Fruit fly (Drosophila melanogaster) whole organism, embryonic: Measurements from ENCODE around the gene smid.
A peak's percentile ranks its signal among the peaks of the same experiment; 100 is the strongest.

Experiments
- Abd-B ChIP-seq: fragments of 200-800 bp; sonication (Bioruptor generic); optimal IDR thresholded peaks from 2 replicates; lab custom pipeline; 2018; ENCODE audit warnings: missing biosample characterization, mild to moderate bottlenecking, missing genetic modification characterization, moderate library complexity
- Adf1 ChIP-seq: fragments of 200-800 bp; sonication (Bioruptor generic); IDR thresholded peaks from 2 replicates; pipeline ENCODE4 v1.3.6; 2022; ENCODE audit warnings: missing biosample characterization, missing genetic modification characterization
- B-H2 ChIP-seq: fragments of 200-800 bp; sonication (Bioruptor generic); optimal IDR thresholded peaks from 2 replicates; lab custom pipeline; 2018; ENCODE audit warnings: missing biosample characterization, mild to moderate bottlenecking, missing genetic modification characterization
- Bgb ChIP-seq: fragments of 200-800 bp; sonication (Bioruptor generic); IDR thresholded peaks from 2 replicates; pipeline ENCODE4 v1.3.6; 2022; ENCODE audit warnings: missing biosample characterization, missing genetic modification characterization; ENCODE audit not compliant: partially characterized antibody
- CG10543 ChIP-seq: fragments of 200-800 bp; sonication (Bioruptor generic); optimal IDR thresholded peaks from 3 replicates; lab custom pipeline; 2017; ENCODE audit warnings: missing biosample characterization, mild to moderate bottlenecking, missing genetic modification characterization, moderate library complexity
- CG11504 ChIP-seq: fragments of 200-800 bp; sonication (Bioruptor generic); optimal IDR thresholded peaks from 3 replicates; lab custom pipeline; 2019; ENCODE audit warnings: missing biosample characterization, mild to moderate bottlenecking, missing genetic modification characterization, moderate library complexity
- CG12071 ChIP-seq: fragments of 200-800 bp; sonication (Bioruptor generic); optimal IDR thresholded peaks from 3 replicates; lab custom pipeline; 2018; ENCODE audit warnings: missing biosample characterization, mild to moderate bottlenecking, missing genetic modification characterization
- CG12769 ChIP-seq: fragments of 200-800 bp; sonication (Bioruptor generic); optimal IDR thresholded peaks from 2 replicates; lab custom pipeline; 2019; ENCODE audit warnings: missing biosample characterization, mild to moderate bottlenecking, missing genetic modification characterization, moderate library complexity
- CG12942 ChIP-seq: fragments of 200-800 bp; sonication (Bioruptor generic); optimal IDR thresholded peaks from 3 replicates; lab custom pipeline; 2016; ENCODE audit warnings: missing biosample characterization, missing genetic modification characterization
- CG15601 ChIP-seq: fragments of 200-800 bp; sonication (Bioruptor generic); optimal IDR thresholded peaks from 3 replicates; lab custom pipeline; 2019; ENCODE audit warnings: missing biosample characterization, mild to moderate bottlenecking, missing genetic modification characterization, moderate library complexity
- CG1792 ChIP-seq: fragments of 200-800 bp; sonication (Bioruptor generic); optimal IDR thresholded peaks from 2 replicates; lab custom pipeline; 2016; ENCODE audit warnings: missing biosample characterization, missing genetic modification characterization
- CG18599 ChIP-seq: fragments of 200-800 bp; sonication (Bioruptor generic); optimal IDR thresholded peaks from 3 replicates; lab custom pipeline; 2017; ENCODE audit warnings: missing biosample characterization, missing genetic modification characterization, mild to moderate bottlenecking, moderate library complexity, missing genetic modification reagents
- CG7372 ChIP-seq: fragments of 200-800 bp; sonication (Bioruptor generic); IDR thresholded peaks from 2 replicates; pipeline ENCODE4 v1.3.6; 2022; ENCODE audit warnings: missing biosample characterization, missing genetic modification characterization
- CG8290 ChIP-seq, 3 experiments: fragments of 200-800 bp; sonication (Bioruptor generic); optimal IDR thresholded peaks; 2 replicates each; lab custom pipeline; 2016 to 2019; ENCODE audit warnings: missing biosample characterization in 3 of 3, missing genetic modification characterization in 3 of 3, mild to moderate bottlenecking in 2 of 3, moderate library complexity in 1 of 3
- CG8359 ChIP-seq: fragments of 200-800 bp; sonication (Bioruptor generic); optimal IDR thresholded peaks from 2 replicates; lab custom pipeline; 2017; ENCODE audit warnings: missing biosample characterization, mild to moderate bottlenecking, missing genetic modification characterization, borderline replicate concordance
- CG9437 ChIP-seq: fragments of 200-800 bp; sonication (Bioruptor generic); optimal IDR thresholded peaks from 2 replicates; lab custom pipeline; 2018; ENCODE audit warnings: missing biosample characterization, mild to moderate bottlenecking, missing genetic modification characterization
- CG9609 ChIP-seq: fragments of 200-800 bp; sonication (Bioruptor generic); optimal IDR thresholded peaks from 3 replicates; lab custom pipeline; 2016; ENCODE audit warnings: missing biosample characterization, missing genetic modification characterization
- CG9727 ChIP-seq: fragments of 200-800 bp; sonication (Bioruptor generic); optimal IDR thresholded peaks from 3 replicates; lab custom pipeline; 2017; ENCODE audit warnings: missing biosample characterization, mild to moderate bottlenecking, missing genetic modification characterization
- Deaf1 ChIP-seq: fragments of 200-800 bp; optimal IDR thresholded peaks from 3 replicates; lab custom pipeline; 2019; ENCODE audit warnings: missing biosample characterization, mild to moderate bottlenecking, missing genetic modification characterization, moderate library complexity
- ERR ChIP-seq: fragments of 200-800 bp; sonication (Bioruptor generic); optimal IDR thresholded peaks from 2 replicates; lab custom pipeline; 2016; ENCODE audit warnings: missing biosample characterization, missing genetic modification characterization
- Jarid2 ChIP-seq: fragments of 200-800 bp; sonication (Bioruptor generic); optimal IDR thresholded peaks from 3 replicates; lab custom pipeline; 2017; ENCODE audit warnings: mild to moderate bottlenecking, missing biosample characterization, missing genetic modification reagents, missing genetic modification characterization
- Nf-YB ChIP-seq: fragments of 200-800 bp; sonication (Bioruptor generic); optimal IDR thresholded peaks from 3 replicates; lab custom pipeline; 2019; ENCODE audit warnings: missing biosample characterization, mild to moderate bottlenecking, missing genetic modification characterization, moderate library complexity
- Nf-YC ChIP-seq: fragments of 200-800 bp; optimal IDR thresholded peaks from 3 replicates; lab custom pipeline; 2019; ENCODE audit warnings: missing biosample characterization, mild to moderate bottlenecking, missing genetic modification characterization, moderate library complexity
- Rfx ChIP-seq: fragments of 200-800 bp; sonication (Bioruptor generic); IDR thresholded peaks from 2 replicates; pipeline ENCODE4 v1.3.6; 2022; ENCODE audit warnings: missing biosample characterization, missing genetic modification characterization
- abd-A ChIP-seq: fragments of 200-800 bp; sonication (Bioruptor generic); optimal IDR thresholded peaks from 3 replicates; lab custom pipeline; 2019; ENCODE audit warnings: missing biosample characterization, mild to moderate bottlenecking, missing genetic modification characterization, moderate library complexity
- amos ChIP-seq: fragments of 200-800 bp; sonication (Bioruptor generic); IDR thresholded peaks from 2 replicates; pipeline ENCODE4 v1.3.6; 2022; ENCODE audit warnings: missing biosample characterization, missing genetic modification characterization; ENCODE audit not compliant: partially characterized antibody
- aop ChIP-seq: fragments of 200-800 bp; sonication (Bioruptor generic); IDR thresholded peaks from 2 replicates; pipeline ENCODE4 v1.3.6; 2022; ENCODE audit warnings: missing biosample characterization, missing genetic modification characterization
- ara ChIP-seq: fragments of 200-800 bp; sonication (Bioruptor generic); IDR thresholded peaks from 2 replicates; pipeline ENCODE4 v1.3.6; 2022; ENCODE audit warnings: missing biosample characterization, missing genetic modification characterization
- br ChIP-seq: fragments of >200 bp; optimal IDR thresholded peaks from 2 replicates; lab custom pipeline; 2017
- caup ChIP-seq: fragments of 200-800 bp; sonication (Bioruptor generic); optimal IDR thresholded peaks from 3 replicates; lab custom pipeline; 2017; ENCODE audit warnings: missing biosample characterization, mild to moderate bottlenecking, missing genetic modification characterization, moderate library complexity; ENCODE audit not compliant: severe bottlenecking
- crol ChIP-seq: fragments of 200-800 bp; sonication (Bioruptor generic); IDR thresholded peaks from 2 replicates; pipeline ENCODE4 v1.3.6; 2022; ENCODE audit warnings: missing biosample characterization, missing genetic modification characterization
- dmrt99B ChIP-seq: fragments of 200-800 bp; sonication (Bioruptor generic); optimal IDR thresholded peaks from 2 replicates; lab custom pipeline; 2018; ENCODE audit warnings: missing biosample characterization, mild to moderate bottlenecking, missing genetic modification characterization, moderate library complexity
- ewg ChIP-seq: fragments of 200-800 bp; sonication (Bioruptor generic); optimal IDR thresholded peaks from 3 replicates; lab custom pipeline; 2017; ENCODE audit warnings: mild to moderate bottlenecking, missing biosample characterization, missing genetic modification reagents, missing genetic modification characterization
- ftz-f1 ChIP-seq: fragments of 200-800 bp; sonication (Bioruptor generic); optimal IDR thresholded peaks from 2 replicates; lab custom pipeline; 2016; ENCODE audit warnings: missing biosample characterization, missing genetic modification characterization
- gem ChIP-seq: fragments of 200-800 bp; sonication (Bioruptor generic); optimal IDR thresholded peaks from 2 replicates; lab custom pipeline; 2019; ENCODE audit warnings: missing biosample characterization, mild to moderate bottlenecking, missing genetic modification characterization, moderate library complexity
- grau ChIP-seq: fragments of 200-800 bp; optimal IDR thresholded peaks from 3 replicates; lab custom pipeline; 2019; ENCODE audit warnings: missing biosample characterization, mild to moderate bottlenecking, missing genetic modification characterization, moderate library complexity
- lab ChIP-seq: fragments of 200-800 bp; sonication (Bioruptor generic); optimal IDR thresholded peaks from 3 replicates; lab custom pipeline; 2017; ENCODE audit warnings: missing biosample characterization, missing genetic modification characterization, mild to moderate bottlenecking, moderate library complexity, missing genetic modification reagents
- mld ChIP-seq: fragments of 200-800 bp; sonication (Bioruptor generic); IDR thresholded peaks from 3 replicates; pipeline ENCODE4 v1.3.6; 2022; ENCODE audit warnings: missing biosample characterization, missing genetic modification characterization; ENCODE audit not compliant: partially characterized antibody
- nerfin-1 ChIP-seq: fragments of 200-800 bp; sonication (Bioruptor generic); optimal IDR thresholded peaks from 3 replicates; lab custom pipeline; 2019; ENCODE audit warnings: missing biosample characterization, mild to moderate bottlenecking, missing genetic modification characterization, moderate library complexity
- prd ChIP-seq, 3 experiments: fragments of >200 bp in 2 of 3; fragments of 200-800 bp in 1 of 3; sonication (Bioruptor generic) in 1 of 3; optimal IDR thresholded peaks in 2 of 3; IDR thresholded peaks in 1 of 3; 2 replicates in 2 of 3; 3 replicates in 1 of 3; pipeline versions ENCODE4 v1.3.6 to Lab custom; 2017 to 2022; ENCODE audit warnings: missing biosample characterization in 1 of 3, missing genetic modification characterization in 1 of 3
- scrt ChIP-seq: fragments of 200-800 bp; sonication (Bioruptor generic); optimal IDR thresholded peaks from 2 replicates; lab custom pipeline; 2018; ENCODE audit warnings: missing biosample characterization, mild to moderate bottlenecking, missing genetic modification characterization, moderate library complexity
- sd ChIP-seq: fragments of 200-800 bp; sonication (Bioruptor generic); optimal IDR thresholded peaks from 3 replicates; lab custom pipeline; 2018; ENCODE audit warnings: missing biosample characterization, mild to moderate bottlenecking, missing genetic modification characterization, moderate library complexity
- seq ChIP-seq: fragments of 200-800 bp; sonication (Bioruptor generic); IDR thresholded peaks from 2 replicates; pipeline ENCODE4 v1.3.6; 2022; ENCODE audit warnings: missing biosample characterization, missing genetic modification characterization
- sim ChIP-seq: fragments of 200-800 bp; sonication (Bioruptor generic); IDR thresholded peaks from 2 replicates; pipeline ENCODE4 v1.3.6; 2022; ENCODE audit warnings: missing biosample characterization, missing genetic modification characterization
- sisA ChIP-seq: fragments of 200-800 bp; sonication (Bioruptor generic); IDR thresholded peaks from 2 replicates; pipeline ENCODE4 v1.3.6; 2022; ENCODE audit warnings: missing biosample characterization, missing genetic modification characterization
- sqz ChIP-seq: fragments of 200-800 bp; sonication (Bioruptor generic); optimal IDR thresholded peaks from 3 replicates; lab custom pipeline; 2018; ENCODE audit warnings: missing biosample characterization, mild to moderate bottlenecking, missing genetic modification characterization
- unpg ChIP-seq: fragments of 200-800 bp; sonication (Bioruptor generic); optimal IDR thresholded peaks from 3 replicates; lab custom pipeline; 2018; ENCODE audit warnings: missing biosample characterization, mild to moderate bottlenecking, missing genetic modification characterization, moderate library complexity

smid gene

DNA sequence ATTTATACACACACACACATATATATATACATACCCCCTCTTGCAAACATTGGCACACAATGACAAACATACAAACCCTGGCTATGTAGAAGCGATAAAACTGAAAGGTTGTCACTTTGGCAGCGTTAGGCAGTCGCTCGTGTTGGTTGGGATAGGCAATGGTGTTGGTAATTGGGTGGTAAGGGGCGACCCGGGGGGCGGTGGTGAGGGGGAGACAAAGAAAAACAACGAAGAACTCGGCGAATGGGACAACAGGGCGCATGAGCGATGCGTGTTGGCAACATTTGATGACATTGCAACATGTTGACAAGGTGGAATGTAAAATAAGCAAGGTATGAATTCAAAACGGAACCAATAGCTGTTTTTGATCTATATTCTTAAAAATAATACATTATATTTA is 41.2 kb downstream of the smid start (continued):
- TF ChIP-seq Nf-YB (GFP tag; lab: Kevin White, UChicago) (peak; percentile 72), CG9437 (GFP tag; lab: Kevin White, UChicago) (no peak), mld (GFP tag; lab: Robert Waterston, UW) (no peak), CG7372 (peak; percentile 69), CG9609 (GFP tag; lab: Kevin White, UChicago) (no peak), ewg (GFP tag; lab: Kevin White, UChicago) (peak; percentile 91), unpg (no peak), sisA (GFP tag; lab: Robert Waterston, UW) (no peak), ftz-f1 (GFP tag; lab: Kevin White, UChicago) (no peak), CG15601 (tag; lab: Kevin White, UChicago) (no peak), sd (tag; lab: Kevin White, UChicago) (no peak), Nf-YC (tag; lab: Kevin White, UChicago) (peak; percentile 90), dmrt99B (tag; lab: Kevin White, UChicago) (no peak), abd-A (peak; percentile 89), Abd-B (GFP tag; lab: Kevin White, UChicago) (no peak), aop (GFP tag; lab: Robert Waterston, UW) (no peak)

DNA sequence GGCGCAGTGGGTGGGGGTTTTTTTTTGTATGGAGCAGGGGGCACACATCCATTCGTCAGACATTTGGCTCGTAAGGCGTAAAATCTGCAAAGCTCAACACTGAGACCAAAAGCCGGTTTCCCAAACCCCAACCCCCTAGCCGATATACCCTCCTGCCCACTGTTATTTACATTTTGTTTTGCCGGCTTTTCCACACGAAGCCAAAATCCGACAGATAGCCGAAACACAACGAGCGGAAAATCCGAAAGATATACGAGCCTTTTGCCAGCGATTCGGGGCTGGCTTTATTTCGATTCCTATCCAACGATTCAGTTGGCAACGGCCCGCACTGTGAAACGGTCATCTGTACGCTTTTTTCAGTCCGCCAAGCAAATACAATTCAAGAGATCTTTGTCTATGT is 42.1 kb downstream of the smid start, which contains the start of gene CG42458:
CG42458 (plus strand) TSS at position 311 of the 400 bp plus-strand sequence.
- TF ChIP-seq CG12942 (GFP tag; lab: Kevin White, UChicago) = no peak
- no peak for TF ChIP-seq prd (optimal IDR thresholded peaks at IDR 0.05; lab: Kevin White, UChicago)
- 0 out of 3 replicates have a peak, but pooled peaks have one; percentile 20 for TF ChIP-seq prd (GFP tag; IDR thresholded peaks at IDR 0.05; lab: Robert Waterston, UW)
- TF ChIP-seq ara = no peak
- TF ChIP-seq Deaf1 (tag; lab: Kevin White, UChicago) = peak; percentile 99
- no peak for TF ChIP-seq grau
- TF ChIP-seq crol (GFP tag; lab: Robert Waterston, UW) = peak; percentile 77
- no peak for TF ChIP-seq ERR (GFP tag; lab: Kevin White, UChicago)
- TF ChIP-seq CG12769 (tag; lab: Kevin White, UChicago) = peak; percentile 35
- no peak for TF ChIP-seq CG9727 (GFP tag; lab: Kevin White, UChicago)
- TF ChIP-seq Jarid2 (GFP tag; lab: Kevin White, UChicago) = peak; percentile 63
- TF ChIP-seq br (lab: Kevin White, UChicago) = no peak
- peak; percentile 6 for TF ChIP-seq scrt
- peak; percentile 23 for TF ChIP-seq caup (GFP tag; lab: Kevin White, UChicago)
- TF ChIP-seq abd-A = peak; percentile 94
- TF ChIP-seq CG8290 (GFP tag; optimal IDR thresholded peaks at IDR 0.05; lab: Kevin White, UChicago) = no peak
- peak in 1 of 2 experiments; percentile 29 for TF ChIP-seq CG8290 (tag; optimal IDR thresholded peaks at IDR 0.05; lab: Kevin White, UChicago)
- peak; percentile 46 for TF ChIP-seq Rfx
- TF ChIP-seq sim = no peak
- no peak for TF ChIP-seq CG8359 (GFP tag; lab: Kevin White, UChicago)
- TF ChIP-seq CG10543 (GFP tag; lab: Kevin White, UChicago) = peak; percentile 43
- TF ChIP-seq Nf-YC (tag; lab: Kevin White, UChicago) = peak; percentile 85
- TF ChIP-seq amos = peak; percentile 16; the same call in 1 of the 2 replicates
- peak; percentile 1 for TF ChIP-seq CG12071 (GFP tag; lab: Kevin White, UChicago)
- TF ChIP-seq Nf-YB (GFP tag; lab: Kevin White, UChicago) = peak; percentile 54
- TF ChIP-seq seq (GFP tag; lab: Robert Waterston, UW) = peak; percentile 7; the same call in 1 of the 2 replicates
- peak; percentile 38; the same call in 1 of the 2 replicates for TF ChIP-seq Adf1 (GFP tag; lab: Robert Waterston, UW)
- TF ChIP-seq B-H2 = peak; percentile 39
- TF ChIP-seq lab = peak; percentile 13
- peak; percentile 16; the same call in 1 of the 2 replicates for TF ChIP-seq Bgb (GFP tag; lab: Robert Waterston, UW)
- TF ChIP-seq gem (tag; lab: Kevin White, UChicago) = no peak
- no peak for TF ChIP-seq CG1792 (GFP tag; lab: Kevin White, UChicago)
- peak; percentile 19 for TF ChIP-seq nerfin-1 (tag; lab: Kevin White, UChicago)
- TF ChIP-seq sqz (GFP tag; lab: Kevin White, UChicago) = peak; percentile 54
- peak; percentile 34 for TF ChIP-seq CG18599 (GFP tag; lab: Kevin White, UChicago)
- peak; percentile 72 for TF ChIP-seq CG11504 (tag; lab: Kevin White, UChicago)
